Fruit fly (Drosophila melanogaster) whole organism, embryonic: ENCODE measurements around the gene Nf1.
A peak's percentile ranks its signal among the peaks of the same experiment; 100 is the strongest.

ENCODE experiments used
- Asciz ChIP-seq: fragments of 200-800 bp; sonication (Bioruptor generic); optimal IDR thresholded peaks from 2 replicates; lab custom pipeline; 2017; ENCODE audit warnings: missing biosample characterization, mild to moderate bottlenecking, missing genetic modification characterization, missing genetic modification reagents
- Atf-2 ChIP-seq: fragments of 200-800 bp; sonication (Bioruptor generic); optimal IDR thresholded peaks from 2 replicates; lab custom pipeline; 2016; ENCODE audit warnings: missing biosample characterization, missing genetic modification characterization
- Atf3 ChIP-seq: fragments of 200-800 bp; sonication (Bioruptor generic); optimal IDR thresholded peaks from 3 replicates; lab custom pipeline; 2016; ENCODE audit warnings: missing biosample characterization, missing genetic modification characterization
- B-H2 ChIP-seq: fragments of 200-800 bp; sonication (Bioruptor generic); optimal IDR thresholded peaks from 2 replicates; lab custom pipeline; 2018; ENCODE audit warnings: missing biosample characterization, mild to moderate bottlenecking, missing genetic modification characterization
- CG10267 ChIP-seq: fragments of 200-800 bp; sonication (Bioruptor generic); optimal IDR thresholded peaks from 2 replicates; lab custom pipeline; 2018; ENCODE audit warnings: missing biosample characterization, mild to moderate bottlenecking, missing genetic modification characterization, moderate library complexity
- CG11085 ChIP-seq: fragments of 200-800 bp; sonication (Bioruptor generic); IDR thresholded peaks from 2 replicates; pipeline ENCODE4 v1.3.6; 2022; ENCODE audit warnings: missing biosample characterization, missing genetic modification characterization
- CG11560 ChIP-seq: fragments of 200-800 bp; sonication (Bioruptor generic); IDR thresholded peaks from 3 replicates; pipeline ENCODE4 v1.3.6; 2022; ENCODE audit warnings: missing biosample characterization, missing genetic modification characterization
- CG11695 ChIP-seq: fragments of 200-800 bp; sonication (Bioruptor generic); IDR thresholded peaks from 3 replicates; pipeline ENCODE4 v1.3.6; 2022; ENCODE audit warnings: missing biosample characterization, missing genetic modification characterization
- CG12155 ChIP-seq: fragments of 200-800 bp; sonication (Bioruptor generic); optimal IDR thresholded peaks from 3 replicates; lab custom pipeline; 2016; ENCODE audit warnings: missing biosample characterization, missing genetic modification characterization
- CG13287 ChIP-seq: fragments of 200-800 bp; sonication (Bioruptor generic); IDR thresholded peaks from 2 replicates; pipeline ENCODE4 v1.3.6; 2022; ENCODE audit warnings: missing biosample characterization, missing genetic modification characterization; ENCODE audit not compliant: partially characterized antibody
- CG13775 ChIP-seq: fragments of 200-800 bp; sonication (Bioruptor generic); optimal IDR thresholded peaks from 3 replicates; lab custom pipeline; 2017; ENCODE audit warnings: missing biosample characterization, mild to moderate bottlenecking, missing genetic modification characterization
- CG14441 ChIP-seq: fragments of 200-800 bp; sonication (Bioruptor generic); IDR thresholded peaks from 2 replicates; pipeline ENCODE4 v1.3.6; 2022; ENCODE audit warnings: missing biosample characterization, missing genetic modification characterization
- CG17186 ChIP-seq: fragments of 200-800 bp; sonication (Bioruptor generic); optimal IDR thresholded peaks from 3 replicates; lab custom pipeline; 2017; ENCODE audit warnings: missing biosample characterization, missing genetic modification reagents, missing genetic modification characterization
- CG17359 ChIP-seq: fragments of 200-800 bp; sonication (Bioruptor generic); optimal IDR thresholded peaks from 3 replicates; lab custom pipeline; 2018; ENCODE audit warnings: missing biosample characterization, mild to moderate bottlenecking, missing genetic modification characterization, moderate library complexity
- CG17385 ChIP-seq: fragments of 200-800 bp; sonication (Bioruptor generic); optimal IDR thresholded peaks from 3 replicates; lab custom pipeline; 2018; ENCODE audit warnings: missing biosample characterization, mild to moderate bottlenecking, missing genetic modification characterization
- CG5180 ChIP-seq: fragments of 200-800 bp; sonication (Bioruptor generic); optimal IDR thresholded peaks from 3 replicates; lab custom pipeline; 2017; ENCODE audit warnings: missing biosample characterization, missing genetic modification characterization, mild to moderate bottlenecking, moderate library complexity, missing genetic modification reagents
- CG6654 ChIP-seq: fragments of 200-800 bp; sonication (Bioruptor generic); optimal IDR thresholded peaks from 2 replicates; lab custom pipeline; 2017; ENCODE audit warnings: missing biosample characterization, mild to moderate bottlenecking, missing genetic modification characterization
- CG8924 ChIP-seq: fragments of 200-800 bp; optimal IDR thresholded peaks from 3 replicates; lab custom pipeline; 2019; ENCODE audit warnings: missing biosample characterization, mild to moderate bottlenecking, missing genetic modification characterization, moderate library complexity
- CG8944 ChIP-seq: fragments of 200-800 bp; sonication (Bioruptor generic); optimal IDR thresholded peaks from 3 replicates; lab custom pipeline; 2016; ENCODE audit warnings: missing biosample characterization, missing genetic modification characterization
- CTCF ChIP-seq: fragments of 200-800 bp; sonication (Bioruptor generic); optimal IDR thresholded peaks from 2 replicates; lab custom pipeline; 2017; ENCODE audit warnings: missing biosample characterization, mild to moderate bottlenecking, missing genetic modification characterization, moderate library complexity
- Chrac-16 ChIP-seq: fragments of 200-800 bp; sonication (Bioruptor generic); optimal IDR thresholded peaks from 3 replicates; lab custom pipeline; 2016; ENCODE audit warnings: missing biosample characterization, missing genetic modification characterization
- Dbx ChIP-seq: fragments of 200-800 bp; sonication (Bioruptor generic); IDR thresholded peaks from 3 replicates; pipeline ENCODE4 v1.3.6; 2022; ENCODE audit warnings: missing biosample characterization, missing genetic modification characterization
- E2f2 ChIP-seq: fragments of 200-800 bp; sonication (Bioruptor generic); IDR thresholded peaks from 2 replicates; pipeline ENCODE4 v1.3.6; 2022; ENCODE audit warnings: missing biosample characterization, missing genetic modification characterization
- Fer3 ChIP-seq: fragments of 200-800 bp; sonication (Bioruptor generic); optimal IDR thresholded peaks from 2 replicates; lab custom pipeline; 2018; ENCODE audit warnings: missing biosample characterization, mild to moderate bottlenecking, missing genetic modification characterization, moderate library complexity
- HLHmδ ChIP-seq: fragments of 200-800 bp; sonication (Bioruptor generic); optimal IDR thresholded peaks from 2 replicates; lab custom pipeline; 2018; ENCODE audit warnings: missing biosample characterization, mild to moderate bottlenecking, missing genetic modification characterization, moderate library complexity
- Hmx ChIP-seq: fragments of 200-800 bp; sonication (Bioruptor generic); optimal IDR thresholded peaks from 2 replicates; lab custom pipeline; 2016; ENCODE audit warnings: missing biosample characterization, missing genetic modification characterization
- Hr3 ChIP-seq: fragments of 200-800 bp; sonication (Bioruptor generic); optimal IDR thresholded peaks from 3 replicates; lab custom pipeline; 2016; ENCODE audit warnings: missing biosample characterization, missing genetic modification characterization
- Kr ChIP-seq: fragments of 200-800 bp; sonication (Bioruptor generic); optimal IDR thresholded peaks from 2 replicates; lab custom pipeline; 2017; ENCODE audit warnings: missing biosample characterization, mild to moderate bottlenecking, missing genetic modification characterization
- NC2β ChIP-seq: fragments of 200-800 bp; sonication (Bioruptor generic); optimal IDR thresholded peaks from 2 replicates; lab custom pipeline; 2016; ENCODE audit warnings: missing biosample characterization, missing genetic modification characterization
- Oli ChIP-seq: fragments of 200-800 bp; sonication (Bioruptor generic); optimal IDR thresholded peaks from 2 replicates; lab custom pipeline; 2018; ENCODE audit warnings: missing biosample characterization, mild to moderate bottlenecking, missing genetic modification characterization, moderate library complexity
- Xrp1 ChIP-seq: fragments of 200-800 bp; sonication (Bioruptor generic); IDR thresholded peaks from 2 replicates; pipeline ENCODE4 v1.3.6; 2022; ENCODE audit warnings: missing biosample characterization, missing genetic modification characterization
- bab2 ChIP-seq: fragments of 200-800 bp; sonication (Bioruptor generic); optimal IDR thresholded peaks from 2 replicates; lab custom pipeline; 2016; ENCODE audit warnings: missing biosample characterization, missing genetic modification characterization
- br ChIP-seq: fragments of >200 bp; optimal IDR thresholded peaks from 2 replicates; lab custom pipeline; 2017
- bsh ChIP-seq, 2 experiments: fragments of 200-800 bp; sonication (Bioruptor generic); optimal IDR thresholded peaks; 2 replicates each; lab custom pipeline; 2017 to 2018; ENCODE audit warnings: mild to moderate bottlenecking in 2 of 2, missing biosample characterization in 2 of 2, missing genetic modification characterization in 2 of 2, moderate library complexity in 1 of 2
- dan ChIP-seq: fragments of 200-800 bp; sonication (Bioruptor generic); IDR thresholded peaks from 2 replicates; pipeline ENCODE4 v1.3.6; 2022; ENCODE audit warnings: missing biosample characterization, missing genetic modification characterization
- disco-r ChIP-seq: fragments of 200-800 bp; sonication (Bioruptor generic); optimal IDR thresholded peaks from 2 replicates; lab custom pipeline; 2016; ENCODE audit warnings: missing biosample characterization, missing genetic modification characterization
- dysf ChIP-seq: fragments of 200-800 bp; sonication (Bioruptor generic); IDR thresholded peaks from 3 replicates; pipeline ENCODE4 v1.3.6; 2022; ENCODE audit warnings: missing biosample characterization, missing genetic modification characterization
- fd3F ChIP-seq: fragments of 200-800 bp; sonication (Bioruptor generic); optimal IDR thresholded peaks from 2 replicates; lab custom pipeline; 2018; ENCODE audit warnings: missing biosample characterization, mild to moderate bottlenecking, missing genetic modification characterization, moderate library complexity
- ham ChIP-seq: fragments of 200-800 bp; sonication (Bioruptor generic); IDR thresholded peaks from 2 replicates; pipeline ENCODE4 v1.3.6; 2022; ENCODE audit warnings: missing biosample characterization, missing genetic modification characterization
- lilli ChIP-seq: fragments of 200-800 bp; sonication (Bioruptor generic); optimal IDR thresholded peaks from 3 replicates; lab custom pipeline; 2016; ENCODE audit warnings: missing biosample characterization, missing genetic modification characterization
- luna ChIP-seq: fragments of 200-800 bp; sonication (Bioruptor generic); optimal IDR thresholded peaks from 2 replicates; lab custom pipeline; 2016; ENCODE audit warnings: missing biosample characterization, missing genetic modification characterization
- org-1 ChIP-seq: fragments of 200-800 bp; sonication (Bioruptor generic); optimal IDR thresholded peaks from 2 replicates; lab custom pipeline; 2017; ENCODE audit warnings: missing biosample characterization, missing genetic modification characterization
- p53 ChIP-seq: fragments of 200-800 bp; sonication (Bioruptor generic); optimal IDR thresholded peaks from 2 replicates; lab custom pipeline; 2016; ENCODE audit warnings: missing biosample characterization, missing genetic modification characterization
- pfk ChIP-seq: fragments of 200-800 bp; sonication (Bioruptor generic); optimal IDR thresholded peaks from 2 replicates; lab custom pipeline; 2018; ENCODE audit warnings: missing biosample characterization, mild to moderate bottlenecking, missing genetic modification characterization, moderate library complexity
- pros ChIP-seq: fragments of 200-800 bp; sonication (Bioruptor generic); optimal IDR thresholded peaks from 3 replicates; lab custom pipeline; 2019; ENCODE audit warnings: missing biosample characterization, mild to moderate bottlenecking, missing genetic modification characterization, moderate library complexity
- seq ChIP-seq: fragments of 200-800 bp; sonication (Bioruptor generic); IDR thresholded peaks from 2 replicates; pipeline ENCODE4 v1.3.6; 2022; ENCODE audit warnings: missing biosample characterization, missing genetic modification characterization
- sima ChIP-seq: fragments of 200-800 bp; sonication (Bioruptor generic); optimal IDR thresholded peaks from 2 replicates; lab custom pipeline; 2016; ENCODE audit warnings: missing biosample characterization, missing genetic modification characterization
- tio ChIP-seq: fragments of 200-800 bp; sonication (Bioruptor generic); optimal IDR thresholded peaks from 2 replicates; lab custom pipeline; 2017; ENCODE audit warnings: missing biosample characterization, missing genetic modification characterization, inconsistent platforms
- yki ChIP-seq: fragments of >200 bp; optimal IDR thresholded peaks from 3 replicates; lab custom pipeline; 2018
- zen ChIP-seq: fragments of 200-800 bp; sonication (Bioruptor generic); optimal IDR thresholded peaks from 3 replicates; lab custom pipeline; 2018; ENCODE audit warnings: missing biosample characterization, mild to moderate bottlenecking, missing genetic modification characterization, moderate library complexity

Nf1 gene

dm6 chr3R:26036153-26037144 is 53.6 kb downstream of the Nf1 start (continued):
- peak; percentile 88; the same call in 1 of the 2 replicates for TF ChIP-seq Xrp1 (GFP tag; lab: Robert Waterston, UW)
- TF ChIP-seq Asciz (GFP tag; lab: Kevin White, UChicago), result peak; percentile 89
- peak; percentile 86 for TF ChIP-seq Chrac-16
- TF ChIP-seq CTCF (GFP tag; lab: Kevin White, UChicago), result peak; percentile 57
- peak; percentile 99 for TF ChIP-seq pros (GFP tag; lab: Kevin White, UChicago)
- peak; percentile 82 for TF ChIP-seq CG5180 (GFP tag; lab: Kevin White, UChicago)
- no peak for TF ChIP-seq ham (GFP tag; lab: Robert Waterston, UW)
- no peak for TF ChIP-seq sima (GFP tag; lab: Kevin White, UChicago)
- peak; percentile 99 for TF ChIP-seq HLHmδ (GFP tag; lab: Kevin White, UChicago)
- TF ChIP-seq tio (GFP tag; lab: Kevin White, UChicago), result peak; percentile 82
- TF ChIP-seq dan (GFP tag; lab: Robert Waterston, UW), result peak; percentile 52; the same call in 1 of the 2 replicates
- TF ChIP-seq CG11695 (GFP tag; lab: Robert Waterston, UW), result peak; percentile 83
- peak; percentile 97 for TF ChIP-seq zen (tag; lab: Kevin White, UChicago)
- peak; percentile 87 for TF ChIP-seq yki
- peak; percentile 43 for TF ChIP-seq CG12155 (GFP tag; lab: Kevin White, UChicago)
- TF ChIP-seq CG8944, result peak; percentile 44
- peak; percentile 57 for TF ChIP-seq Fer3 (tag; lab: Kevin White, UChicago)
- peak; percentile 77 for TF ChIP-seq bab2 (GFP tag; lab: Kevin White, UChicago)
- peak; percentile 92 for TF ChIP-seq Oli (tag; lab: Kevin White, UChicago)
- peak; percentile 69 for TF ChIP-seq Atf-2 (GFP tag; lab: Kevin White, UChicago)
- TF ChIP-seq Hr3 (GFP tag; lab: Kevin White, UChicago), result peak; percentile 83
- TF ChIP-seq bsh (GFP tag; optimal IDR thresholded peaks at IDR 0.05; lab: Kevin White, UChicago), result peak; percentile 84 to 96
- TF ChIP-seq p53 (GFP tag; lab: Kevin White, UChicago), result no peak
- no peak for TF ChIP-seq fd3F (GFP tag; lab: Kevin White, UChicago)
- no peak for TF ChIP-seq CG13287
- peak; percentile 49 for TF ChIP-seq seq (GFP tag; lab: Robert Waterston, UW)
- TF ChIP-seq disco-r (GFP tag; lab: Kevin White, UChicago), result peak; percentile 50
- peak; percentile 46 for TF ChIP-seq lilli (GFP tag; lab: Kevin White, UChicago)
- TF ChIP-seq NC2β (GFP tag; lab: Kevin White, UChicago), result peak; percentile 71
- TF ChIP-seq pfk (GFP tag; lab: Kevin White, UChicago), result no peak
- no peak for TF ChIP-seq Dbx (GFP tag; lab: Robert Waterston, UW)
- peak; percentile 98 for TF ChIP-seq CG8924 (tag; lab: Kevin White, UChicago)
- TF ChIP-seq org-1, result peak; percentile 90
- no peak for TF ChIP-seq B-H2 (GFP tag; lab: Kevin White, UChicago)
- TF ChIP-seq CG17359 (tag; lab: Kevin White, UChicago), result peak; percentile 88
- peak; percentile 87 for TF ChIP-seq CG17385 (GFP tag; lab: Kevin White, UChicago)
- TF ChIP-seq br (lab: Kevin White, UChicago), result no peak
- peak; percentile 96 for TF ChIP-seq CG10267
- TF ChIP-seq Atf3 (GFP tag; lab: Kevin White, UChicago), result peak; percentile 77
- no peak for TF ChIP-seq CG14441 (GFP tag; lab: Robert Waterston, UW)
- peak; percentile 74; the same call in 2 of the 3 replicates for TF ChIP-seq dysf
- no peak for TF ChIP-seq luna (GFP tag; lab: Kevin White, UChicago)
- no peak for TF ChIP-seq CG11560 (tag; lab: Robert Waterston, UW)
- TF ChIP-seq CG13775 (GFP tag; lab: Kevin White, UChicago), result peak; percentile 91
- TF ChIP-seq CG6654 (GFP tag; lab: Kevin White, UChicago), result peak; percentile 68
- TF ChIP-seq CG17186 (GFP tag; lab: Kevin White, UChicago), result peak; percentile 58
- TF ChIP-seq Kr (GFP tag; lab: Kevin White, UChicago), result peak; percentile 96
- no peak for TF ChIP-seq CG11085
- no peak for TF ChIP-seq Hmx (GFP tag; lab: Kevin White, UChicago)
- peak; percentile 44; the same call in 1 of the 2 replicates for TF ChIP-seq E2f2 (GFP tag; lab: Robert Waterston, UW)
